Fruit fly (Drosophila melanogaster) whole organism, embryonic: ENCODE data around the gene CG1024.
A peak's percentile ranks its signal among the peaks of the same experiment; 100 is the strongest.

Experiments
- Adf1 ChIP-seq: fragments of 200-800 bp; sonication (Bioruptor generic); IDR thresholded peaks from 2 replicates; pipeline ENCODE4 v1.3.6; 2022; ENCODE audit warnings: missing biosample characterization, missing genetic modification characterization
- CG10209 ChIP-seq: fragments of 200-800 bp; sonication (Bioruptor generic); optimal IDR thresholded peaks from 3 replicates; lab custom pipeline; 2017; ENCODE audit warnings: missing biosample characterization, mild to moderate bottlenecking, missing genetic modification characterization, missing genetic modification reagents
- CG10543 ChIP-seq: fragments of 200-800 bp; sonication (Bioruptor generic); optimal IDR thresholded peaks from 3 replicates; lab custom pipeline; 2017; ENCODE audit warnings: missing biosample characterization, mild to moderate bottlenecking, missing genetic modification characterization, moderate library complexity
- CG12299 ChIP-seq: fragments of 200-800 bp; sonication (Bioruptor generic); optimal IDR thresholded peaks from 2 replicates; lab custom pipeline; 2018; ENCODE audit warnings: missing biosample characterization, mild to moderate bottlenecking, missing genetic modification characterization
- CG1529 ChIP-seq: fragments of 200-800 bp; sonication (Bioruptor generic); optimal IDR thresholded peaks from 3 replicates; lab custom pipeline; 2018; ENCODE audit warnings: missing biosample characterization, missing genetic modification characterization
- CG15479 ChIP-seq: fragments of 200-800 bp; sonication (Bioruptor generic); optimal IDR thresholded peaks from 3 replicates; lab custom pipeline; 2019; ENCODE audit warnings: missing biosample characterization, mild to moderate bottlenecking, missing genetic modification characterization, moderate library complexity
- CG17328 ChIP-seq: fragments of 200-800 bp; sonication (Bioruptor generic); IDR thresholded peaks from 2 replicates; pipeline ENCODE4 v1.3.6; 2022; ENCODE audit warnings: missing biosample characterization, missing genetic modification characterization
- CG30431 ChIP-seq: fragments of 200-800 bp; sonication (Bioruptor generic); optimal IDR thresholded peaks from 2 replicates; lab custom pipeline; 2017; ENCODE audit warnings: missing biosample characterization, missing genetic modification characterization
- CG3065 ChIP-seq: fragments of 200-800 bp; sonication (Bioruptor generic); optimal IDR thresholded peaks from 2 replicates; lab custom pipeline; 2016; ENCODE audit warnings: missing biosample characterization, missing genetic modification characterization
- CG31224 ChIP-seq: fragments of 200-800 bp; sonication (Bioruptor generic); IDR thresholded peaks from 2 replicates; pipeline ENCODE4 v1.3.6; 2022; ENCODE audit warnings: missing biosample characterization, missing genetic modification characterization
- CG3163 ChIP-seq: fragments of 200-800 bp; sonication (Bioruptor generic); optimal IDR thresholded peaks from 3 replicates; lab custom pipeline; 2016; ENCODE audit warnings: missing biosample characterization, missing genetic modification characterization
- CG3726 ChIP-seq: fragments of 200-800 bp; sonication (Bioruptor generic); IDR thresholded peaks from 3 replicates; pipeline ENCODE4, ENCODE4 v1.3.6; 2022; ENCODE audit warnings: missing biosample characterization, missing genetic modification characterization
- CG4282 ChIP-seq: fragments of 200-800 bp; sonication (Bioruptor generic); optimal IDR thresholded peaks from 2 replicates; lab custom pipeline; 2016; ENCODE audit warnings: missing biosample characterization, missing genetic modification characterization
- CG5180 ChIP-seq: fragments of 200-800 bp; sonication (Bioruptor generic); optimal IDR thresholded peaks from 3 replicates; lab custom pipeline; 2017; ENCODE audit warnings: missing biosample characterization, missing genetic modification characterization, mild to moderate bottlenecking, moderate library complexity, missing genetic modification reagents
- CG8944 ChIP-seq: fragments of 200-800 bp; sonication (Bioruptor generic); optimal IDR thresholded peaks from 3 replicates; lab custom pipeline; 2016; ENCODE audit warnings: missing biosample characterization, missing genetic modification characterization
- CG9437 ChIP-seq: fragments of 200-800 bp; sonication (Bioruptor generic); optimal IDR thresholded peaks from 2 replicates; lab custom pipeline; 2018; ENCODE audit warnings: missing biosample characterization, mild to moderate bottlenecking, missing genetic modification characterization
- CG9797 ChIP-seq: fragments of 200-800 bp; sonication (Bioruptor generic); optimal IDR thresholded peaks from 3 replicates; lab custom pipeline; 2018; ENCODE audit warnings: missing biosample characterization, mild to moderate bottlenecking, missing genetic modification characterization
- CTCF ChIP-seq: fragments of 200-800 bp; sonication (Bioruptor generic); optimal IDR thresholded peaks from 2 replicates; lab custom pipeline; 2017; ENCODE audit warnings: missing biosample characterization, mild to moderate bottlenecking, missing genetic modification characterization, moderate library complexity
- D19B ChIP-seq: fragments of 200-800 bp; sonication (Bioruptor generic); optimal IDR thresholded peaks from 2 replicates; lab custom pipeline; 2017; ENCODE audit warnings: missing biosample characterization, mild to moderate bottlenecking, missing genetic modification characterization
- Dp ChIP-seq: fragments of 200-800 bp; sonication (Bioruptor generic); optimal IDR thresholded peaks from 2 replicates; lab custom pipeline; 2018; ENCODE audit warnings: missing biosample characterization, mild to moderate bottlenecking, missing genetic modification characterization, moderate library complexity
- Ets97D ChIP-seq: fragments of 200-800 bp; sonication (Bioruptor generic); optimal IDR thresholded peaks from 3 replicates; lab custom pipeline; 2016; ENCODE audit warnings: missing biosample characterization, missing genetic modification characterization
- HHEX ChIP-seq: fragments of 200-800 bp; sonication (Bioruptor generic); optimal IDR thresholded peaks from 3 replicates; lab custom pipeline; 2017; ENCODE audit warnings: missing biosample characterization, mild to moderate bottlenecking, missing genetic modification characterization, missing genetic modification reagents
- Hr51 ChIP-seq, 2 experiments: fragments of 200-800 bp; sonication (Bioruptor generic); optimal IDR thresholded peaks; 2 replicates in 1 of 2; 3 replicates in 1 of 2; lab custom pipeline; 2016 to 2018; ENCODE audit warnings: missing biosample characterization in 2 of 2, missing genetic modification characterization in 2 of 2, mild to moderate bottlenecking in 1 of 2, moderate library complexity in 1 of 2
- Jarid2 ChIP-seq: fragments of 200-800 bp; sonication (Bioruptor generic); optimal IDR thresholded peaks from 3 replicates; lab custom pipeline; 2017; ENCODE audit warnings: mild to moderate bottlenecking, missing biosample characterization, missing genetic modification reagents, missing genetic modification characterization
- Mad ChIP-seq: fragments of 200-800 bp; sonication (Bioruptor generic); optimal IDR thresholded peaks from 2 replicates; lab custom pipeline; 2016; ENCODE audit warnings: missing biosample characterization, missing genetic modification characterization
- Med ChIP-seq: fragments of 200-800 bp; sonication (Bioruptor generic); peaks from one replicate; lab custom pipeline; 2016; ENCODE audit warnings: missing biosample characterization, missing genetic modification characterization, mild to moderate bottlenecking, inconsistent platforms, moderate library complexity
- Mrtf ChIP-seq: fragments of 200-800 bp; sonication (Bioruptor generic); IDR thresholded peaks from 3 replicates; pipeline ENCODE4 v1.3.6; 2022; ENCODE audit warnings: missing biosample characterization, missing genetic modification characterization
- NC2α ChIP-seq: fragments of 200-800 bp; sonication (Bioruptor generic); optimal IDR thresholded peaks from 2 replicates; lab custom pipeline; 2016; ENCODE audit warnings: missing biosample characterization, missing genetic modification characterization
- Side ChIP-seq: fragments of 200-800 bp; sonication (Bioruptor generic); optimal IDR thresholded peaks from 2 replicates; lab custom pipeline; 2016; ENCODE audit warnings: missing biosample characterization, missing genetic modification characterization
- Sry-β ChIP-seq: fragments of 200-800 bp; sonication (Bioruptor generic); optimal IDR thresholded peaks from 2 replicates; lab custom pipeline; 2018; ENCODE audit warnings: missing biosample characterization, mild to moderate bottlenecking, missing genetic modification characterization, moderate library complexity
- Ssrp ChIP-seq: fragments of 200-800 bp; sonication (Bioruptor generic); optimal IDR thresholded peaks from 2 replicates; lab custom pipeline; 2018; ENCODE audit warnings: missing biosample characterization, mild to moderate bottlenecking, missing genetic modification characterization, moderate library complexity
- ap ChIP-seq: fragments of 200-800 bp; sonication (Bioruptor generic); IDR thresholded peaks from 2 replicates; pipeline ENCODE4 v1.3.6; 2022; ENCODE audit warnings: missing biosample characterization, missing genetic modification characterization
- bsh ChIP-seq, 2 experiments: fragments of 200-800 bp; sonication (Bioruptor generic); optimal IDR thresholded peaks; 2 replicates each; lab custom pipeline; 2017 to 2018; ENCODE audit warnings: mild to moderate bottlenecking in 2 of 2, missing biosample characterization in 2 of 2, missing genetic modification characterization in 2 of 2, moderate library complexity in 1 of 2
- cas ChIP-seq: fragments of 200-800 bp; sonication (Bioruptor generic); IDR thresholded peaks from 2 replicates; pipeline ENCODE4 v1.3.6; 2022; ENCODE audit warnings: missing biosample characterization, missing genetic modification characterization
- chif ChIP-seq, 2 experiments: fragments of 200-800 bp; sonication (Bioruptor generic); optimal IDR thresholded peaks; 3 replicates each; lab custom pipeline; 2016; ENCODE audit warnings: missing biosample characterization in 2 of 2, missing genetic modification characterization in 2 of 2
- chinmo ChIP-seq: fragments of 200-800 bp; sonication (Bioruptor generic); IDR thresholded peaks from 4 replicates; pipeline ENCODE4 v1.3.6; 2022; ENCODE audit warnings: missing biosample characterization, missing genetic modification characterization; ENCODE audit not compliant: partially characterized antibody
- dati ChIP-seq: fragments of 200-800 bp; sonication (Bioruptor generic); IDR thresholded peaks from 2 replicates; pipeline ENCODE4 v1.3.6; 2022; ENCODE audit warnings: missing biosample characterization, missing genetic modification characterization
- eve ChIP-seq, 2 experiments: fragments of >200 bp; optimal IDR thresholded peaks; 2 replicates each; lab custom pipeline; 2017; ENCODE audit warnings: missing biosample characterization in 2 of 2, missing genetic modification characterization in 2 of 2
- gcm2 ChIP-seq: fragments of 200-800 bp; sonication (Bioruptor generic); optimal IDR thresholded peaks from 2 replicates; lab custom pipeline; 2016; ENCODE audit warnings: missing biosample characterization, missing genetic modification characterization
- inv ChIP-seq: fragments of 200-800 bp; sonication (Bioruptor generic); IDR thresholded peaks from 2 replicates; pipeline ENCODE4 v1.3.6; 2022; ENCODE audit warnings: missing biosample characterization, missing genetic modification characterization; ENCODE audit not compliant: partially characterized antibody
- jumu ChIP-seq: fragments of 200-800 bp; sonication (Bioruptor generic); optimal IDR thresholded peaks from 3 replicates; lab custom pipeline; 2016; ENCODE audit warnings: missing biosample characterization, missing genetic modification characterization
- lbe ChIP-seq: fragments of 200-800 bp; sonication (Bioruptor generic); optimal IDR thresholded peaks from 2 replicates; lab custom pipeline; 2016; ENCODE audit warnings: missing biosample characterization, mild to moderate bottlenecking, missing genetic modification characterization
- lilli ChIP-seq: fragments of 200-800 bp; sonication (Bioruptor generic); optimal IDR thresholded peaks from 3 replicates; lab custom pipeline; 2016; ENCODE audit warnings: missing biosample characterization, missing genetic modification characterization
- maf-S ChIP-seq: fragments of 200-800 bp; sonication (Bioruptor generic); optimal IDR thresholded peaks from 2 replicates; lab custom pipeline; 2016; ENCODE audit warnings: missing biosample characterization, missing genetic modification characterization
- nom ChIP-seq: fragments of 200-800 bp; sonication (Bioruptor generic); optimal IDR thresholded peaks from 2 replicates; lab custom pipeline; 2017; ENCODE audit warnings: missing biosample characterization, missing genetic modification characterization, mild to moderate bottlenecking, moderate library complexity, missing genetic modification reagents
- pfk ChIP-seq: fragments of 200-800 bp; sonication (Bioruptor generic); optimal IDR thresholded peaks from 2 replicates; lab custom pipeline; 2018; ENCODE audit warnings: missing biosample characterization, mild to moderate bottlenecking, missing genetic modification characterization, moderate library complexity
- ro ChIP-seq: fragments of 200-800 bp; sonication (Bioruptor generic); IDR thresholded peaks from 2 replicates; pipeline ENCODE4 v1.3.6; 2022; ENCODE audit warnings: missing biosample characterization, missing genetic modification characterization
- sd ChIP-seq: fragments of 200-800 bp; sonication (Bioruptor generic); optimal IDR thresholded peaks from 3 replicates; lab custom pipeline; 2018; ENCODE audit warnings: missing biosample characterization, mild to moderate bottlenecking, missing genetic modification characterization, moderate library complexity
- sna ChIP-seq: fragments of 200-800 bp; sonication (Bioruptor generic); IDR thresholded peaks from 2 replicates; pipeline ENCODE4 v1.3.6; 2022; ENCODE audit warnings: missing biosample characterization, missing genetic modification characterization; ENCODE audit not compliant: partially characterized antibody

The CG1024 gene

DNA sequence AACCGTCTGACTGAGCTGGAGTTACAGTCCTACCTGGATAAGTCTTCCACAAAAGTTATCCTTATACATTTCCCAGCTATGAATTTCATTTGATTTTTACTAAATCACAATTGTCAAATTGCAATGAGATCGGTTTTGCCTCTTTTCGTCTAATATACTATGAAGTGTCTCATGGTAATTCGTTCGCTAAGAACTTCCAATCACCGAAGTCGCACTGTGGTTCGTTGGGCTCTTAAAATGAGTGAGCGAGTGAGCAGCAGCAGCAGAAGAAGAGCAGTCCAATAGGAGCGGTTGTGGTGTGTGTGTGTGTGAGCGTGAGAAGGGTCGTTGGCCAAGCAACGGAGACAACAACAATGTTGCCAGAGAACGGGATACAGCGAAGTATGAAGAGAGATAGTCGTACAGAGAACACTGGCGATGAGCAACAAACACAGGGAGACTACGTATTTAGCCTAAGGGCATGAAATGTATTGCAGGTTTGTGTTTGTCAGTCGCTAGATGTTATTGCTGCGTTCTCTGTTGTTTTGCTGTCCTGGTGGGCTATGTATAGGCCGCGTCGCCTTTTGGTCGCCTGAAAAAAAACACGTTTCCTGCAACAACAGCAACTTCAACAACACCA, 44.0 kb upstream of the CG1024 start (continued):
- TF ChIP-seq CG1529 (GFP tag; lab: Kevin White, UChicago) (peak; percentile 85), CTCF (GFP tag; lab: Kevin White, UChicago) (peak; percentile 26), CG10209 (GFP tag; lab: Kevin White, UChicago) (peak; percentile 92), Dp (no peak), cas (GFP tag; lab: Robert Waterston, UW) (peak; percentile 72; the same call in 1 of the 2 replicates), CG5180 (GFP tag; lab: Kevin White, UChicago) (peak; percentile 70), Ssrp (tag; lab: Kevin White, UChicago) (peak; percentile 87), dati (GFP tag; lab: Robert Waterston, UW) (peak; percentile 85), ro (GFP tag; lab: Robert Waterston, UW) (peak; percentile 73; the same call in 1 of the 2 replicates), Hr51 (GFP tag; optimal IDR thresholded peaks at IDR 0.05; lab: Kevin White, UChicago) (peak; percentile 89 to 91), bsh (GFP tag; optimal IDR thresholded peaks at IDR 0.05; lab: Kevin White, UChicago) (peak; percentile 90 to 94), inv (GFP tag; lab: Robert Waterston, UW) (no peak), CG9797 (GFP tag; lab: Kevin White, UChicago) (peak; percentile 7), chif (GFP tag; optimal IDR thresholded peaks at IDR 0.05; lab: Kevin White, UChicago) (peak; percentile 89 to 93), sna (GFP tag; lab: Robert Waterston, UW) (no peak), jumu (GFP tag; lab: Kevin White, UChicago) (peak; percentile 94), pfk (GFP tag; lab: Kevin White, UChicago) (peak; percentile 32)

dm6 chr3R:6423128-6423527, 43.0 kb upstream of the CG1024 start:
- TF ChIP-seq CG3163 (GFP tag; lab: Kevin White, UChicago), result no peak
- TF ChIP-seq CG4282 (GFP tag; lab: Kevin White, UChicago), result no peak
- peak; percentile 91 for TF ChIP-seq sd (tag; lab: Kevin White, UChicago)
- no peak for TF ChIP-seq HHEX (GFP tag; lab: Kevin White, UChicago)
- 0 out of 4 replicates have a peak, but pooled peaks have one; percentile 47 for TF ChIP-seq chinmo (GFP tag; lab: Robert Waterston, UW)
- no peak for TF ChIP-seq CG9437 (GFP tag; lab: Kevin White, UChicago)
- TF ChIP-seq Ets97D (GFP tag; lab: Kevin White, UChicago), result no peak
- no peak for TF ChIP-seq CG12299 (tag; lab: Kevin White, UChicago)
- TF ChIP-seq Mad (GFP tag; lab: Kevin White, UChicago), result no peak
- TF ChIP-seq eve (GFP tag; optimal IDR thresholded peaks at IDR 0.05; lab: Kevin White, UChicago), result no peak
- no peak for TF ChIP-seq CG17328 (GFP tag; lab: Robert Waterston, UW)
- no peak for TF ChIP-seq Side (GFP tag; lab: Kevin White, UChicago)
- peak; percentile 14 for TF ChIP-seq CG15479 (GFP tag; lab: Kevin White, UChicago)
- no peak for TF ChIP-seq Sry-β (GFP tag; lab: Kevin White, UChicago)
- no peak for TF ChIP-seq Jarid2
- TF ChIP-seq nom (GFP tag; lab: Kevin White, UChicago), result no peak
- TF ChIP-seq D19B (GFP tag; lab: Kevin White, UChicago), result no peak
- TF ChIP-seq gcm2 (GFP tag; lab: Kevin White, UChicago), result no peak
- no peak for TF ChIP-seq lilli (GFP tag; lab: Kevin White, UChicago)
- TF ChIP-seq CG30431 (GFP tag; lab: Kevin White, UChicago), result no peak
- TF ChIP-seq CG31224 (GFP tag; lab: Robert Waterston, UW), result no peak
- no peak for TF ChIP-seq Mrtf (GFP tag; lab: Robert Waterston, UW)
- no peak for TF ChIP-seq CG3065 (GFP tag; lab: Kevin White, UChicago)
- TF ChIP-seq maf-S, result no peak
- no peak for TF ChIP-seq Adf1 (GFP tag; lab: Robert Waterston, UW)
- no peak for TF ChIP-seq NC2α (GFP tag; lab: Kevin White, UChicago)
- TF ChIP-seq CG8944 (GFP tag; lab: Kevin White, UChicago), result no peak
- TF ChIP-seq lbe, result no peak
- TF ChIP-seq ap, result no peak
- TF ChIP-seq CTCF (GFP tag; lab: Kevin White, UChicago), result peak; percentile 87
- peak; percentile 22 for TF ChIP-seq CG10543 (GFP tag; lab: Kevin White, UChicago)
- TF ChIP-seq CG3726 (GFP tag; lab: Robert Waterston, UW), result no peak
- peak; percentile 17 for TF ChIP-seq Med (GFP tag; lab: Kevin White, UChicago)
